Fruit fly (Drosophila melanogaster) whole organism, embryonic: ENCODE results near the gene spirit.

ENCODE experiments used
- Abd-B ChIP-seq: fragments of 200-800 bp; sonication (Bioruptor generic); optimal IDR thresholded peaks from 2 replicates; lab custom pipeline; 2018; ENCODE audit warnings: missing biosample characterization, mild to moderate bottlenecking, missing genetic modification characterization, moderate library complexity
- BtbVII ChIP-seq: fragments of 200-800 bp; sonication (Bioruptor generic); optimal IDR thresholded peaks from 3 replicates; lab custom pipeline; 2017; ENCODE audit warnings: missing biosample characterization, mild to moderate bottlenecking, missing genetic modification characterization
- CG10267 ChIP-seq: fragments of 200-800 bp; sonication (Bioruptor generic); optimal IDR thresholded peaks from 2 replicates; lab custom pipeline; 2018; ENCODE audit warnings: missing biosample characterization, mild to moderate bottlenecking, missing genetic modification characterization, moderate library complexity
- CG11398 ChIP-seq: fragments of 200-800 bp; sonication (Bioruptor generic); optimal IDR thresholded peaks from 2 replicates; lab custom pipeline; 2016; ENCODE audit warnings: missing biosample characterization, missing genetic modification characterization
- CG11723 ChIP-seq: fragments of 200-800 bp; sonication (Bioruptor generic); optimal IDR thresholded peaks from 2 replicates; lab custom pipeline; 2017; ENCODE audit warnings: missing biosample characterization, mild to moderate bottlenecking, missing genetic modification characterization
- CG15479 ChIP-seq: fragments of 200-800 bp; sonication (Bioruptor generic); optimal IDR thresholded peaks from 3 replicates; lab custom pipeline; 2019; ENCODE audit warnings: missing biosample characterization, mild to moderate bottlenecking, missing genetic modification characterization, moderate library complexity
- CG15696 ChIP-seq: fragments of 200-800 bp; sonication (Bioruptor generic); optimal IDR thresholded peaks from 2 replicates; lab custom pipeline; 2019; ENCODE audit warnings: missing biosample characterization, mild to moderate bottlenecking, missing genetic modification characterization, moderate library complexity
- CG16779 ChIP-seq: fragments of 200-800 bp; sonication (Bioruptor generic); IDR thresholded peaks from 2 replicates; pipeline ENCODE4 v1.3.6; 2022; ENCODE audit warnings: missing biosample characterization, missing genetic modification characterization
- CG1832 ChIP-seq: fragments of 200-800 bp; sonication (Bioruptor generic); optimal IDR thresholded peaks from 2 replicates; lab custom pipeline; 2017; ENCODE audit warnings: missing biosample characterization, mild to moderate bottlenecking, missing genetic modification characterization, inconsistent platforms
- CG18476 ChIP-seq: fragments of 200-800 bp; sonication (Bioruptor generic); optimal IDR thresholded peaks from 2 replicates; lab custom pipeline; 2016; ENCODE audit warnings: missing biosample characterization, mild to moderate bottlenecking, missing genetic modification characterization
- CG18764 ChIP-seq: fragments of 200-800 bp; sonication (Bioruptor generic); optimal IDR thresholded peaks from 3 replicates; lab custom pipeline; 2016; ENCODE audit warnings: missing biosample characterization, missing genetic modification characterization
- CG2199 ChIP-seq: fragments of 200-800 bp; sonication (Bioruptor generic); IDR thresholded peaks from 3 replicates; pipeline ENCODE4 v1.3.6; 2022; ENCODE audit warnings: missing biosample characterization, missing genetic modification characterization
- CG2889 ChIP-seq: fragments of 200-800 bp; sonication (Bioruptor generic); IDR thresholded peaks from 3 replicates; pipeline ENCODE4 v1.3.6; 2022; ENCODE audit warnings: missing biosample characterization, missing genetic modification characterization
- CG32767 ChIP-seq: fragments of 200-800 bp; sonication (Bioruptor generic); IDR thresholded peaks from 2 replicates; pipeline ENCODE4 v1.3.6; 2022; ENCODE audit warnings: missing biosample characterization, missing genetic modification characterization
- CG34376 ChIP-seq: fragments of 200-800 bp; sonication (Bioruptor generic); optimal IDR thresholded peaks from 2 replicates; lab custom pipeline; 2018; ENCODE audit warnings: missing biosample characterization, mild to moderate bottlenecking, missing genetic modification characterization
- CG34422 ChIP-seq: fragments of 200-800 bp; sonication (Bioruptor generic); IDR thresholded peaks from 3 replicates; pipeline ENCODE4 v1.3.6; 2022; ENCODE audit warnings: missing biosample characterization, missing genetic modification characterization
- CG4328 ChIP-seq: fragments of 200-800 bp; sonication (Bioruptor generic); optimal IDR thresholded peaks from 3 replicates; lab custom pipeline; 2017; ENCODE audit warnings: missing biosample characterization, missing genetic modification reagents, missing genetic modification characterization
- CG6272 ChIP-seq: fragments of 200-800 bp; sonication (Bioruptor generic); IDR thresholded peaks from 2 replicates; pipeline ENCODE4 v1.3.6; 2022; ENCODE audit warnings: missing biosample characterization, missing genetic modification characterization
- CG9932 ChIP-seq: fragments of 200-800 bp; sonication (Bioruptor generic); IDR thresholded peaks from 2 replicates; pipeline ENCODE4 v1.3.6; 2022; ENCODE audit warnings: missing biosample characterization, missing genetic modification characterization
- CoRest ChIP-seq: fragments of 200-800 bp; sonication (Bioruptor generic); optimal IDR thresholded peaks from 3 replicates; lab custom pipeline; 2018; ENCODE audit warnings: missing biosample characterization, mild to moderate bottlenecking, missing genetic modification characterization, moderate library complexity
- Fer1 ChIP-seq: fragments of 200-800 bp; sonication (Bioruptor generic); optimal IDR thresholded peaks from 2 replicates; lab custom pipeline; 2017; ENCODE audit warnings: missing biosample characterization, mild to moderate bottlenecking, missing genetic modification characterization
- Hr39 ChIP-seq: fragments of >200 bp; optimal IDR thresholded peaks from 2 replicates; lab custom pipeline; 2017
- Jarid2 ChIP-seq: fragments of 200-800 bp; sonication (Bioruptor generic); optimal IDR thresholded peaks from 3 replicates; lab custom pipeline; 2017; ENCODE audit warnings: mild to moderate bottlenecking, missing biosample characterization, missing genetic modification reagents, missing genetic modification characterization
- Lpt ChIP-seq: fragments of >200 bp; optimal IDR thresholded peaks from 2 replicates; lab custom pipeline; 2018; ENCODE audit warnings: missing biosample characterization, missing genetic modification characterization
- Meics ChIP-seq: fragments of 200-800 bp; sonication (Bioruptor generic); optimal IDR thresholded peaks from 2 replicates; lab custom pipeline; 2017; ENCODE audit warnings: missing biosample characterization, mild to moderate bottlenecking, missing genetic modification characterization
- NfI ChIP-seq: fragments of 200-800 bp; sonication (Bioruptor generic); optimal IDR thresholded peaks from 3 replicates; lab custom pipeline; 2018; ENCODE audit warnings: missing biosample characterization, mild to moderate bottlenecking, missing genetic modification characterization, moderate library complexity
- Ssrp ChIP-seq: fragments of 200-800 bp; sonication (Bioruptor generic); optimal IDR thresholded peaks from 2 replicates; lab custom pipeline; 2018; ENCODE audit warnings: missing biosample characterization, mild to moderate bottlenecking, missing genetic modification characterization, moderate library complexity
- Taf1 ChIP-seq: fragments of 200-800 bp; sonication (Bioruptor generic); IDR thresholded peaks from 2 replicates; pipeline ENCODE4 v1.3.6; 2022; ENCODE audit warnings: missing biosample characterization, missing genetic modification characterization
- Trl ChIP-seq, 3 experiments: fragments of >200 bp in 2 of 3; fragments of 200-800 bp in 1 of 3; sonication (Bioruptor generic) in 1 of 3; optimal IDR thresholded peaks; 2 replicates in 1 of 3; 3 replicates in 2 of 3; lab custom pipeline; 2016 to 2017; ENCODE audit warnings: missing biosample characterization in 1 of 3, missing genetic modification characterization in 1 of 3
- YL-1 ChIP-seq: fragments of 200-800 bp; sonication (Bioruptor generic); optimal IDR thresholded peaks from 3 replicates; lab custom pipeline; 2017; ENCODE audit warnings: missing biosample characterization, mild to moderate bottlenecking, missing genetic modification characterization
- abd-A ChIP-seq: fragments of 200-800 bp; sonication (Bioruptor generic); optimal IDR thresholded peaks from 3 replicates; lab custom pipeline; 2019; ENCODE audit warnings: missing biosample characterization, mild to moderate bottlenecking, missing genetic modification characterization, moderate library complexity
- cas ChIP-seq: fragments of 200-800 bp; sonication (Bioruptor generic); IDR thresholded peaks from 2 replicates; pipeline ENCODE4 v1.3.6; 2022; ENCODE audit warnings: missing biosample characterization, missing genetic modification characterization
- crc ChIP-seq: fragments of 200-800 bp; sonication (Bioruptor generic); optimal IDR thresholded peaks from 2 replicates; lab custom pipeline; 2016; ENCODE audit warnings: missing biosample characterization, missing genetic modification characterization
- dati ChIP-seq: fragments of 200-800 bp; sonication (Bioruptor generic); IDR thresholded peaks from 2 replicates; pipeline ENCODE4 v1.3.6; 2022; ENCODE audit warnings: missing biosample characterization, missing genetic modification characterization
- dmrt99B ChIP-seq: fragments of 200-800 bp; sonication (Bioruptor generic); optimal IDR thresholded peaks from 2 replicates; lab custom pipeline; 2018; ENCODE audit warnings: missing biosample characterization, mild to moderate bottlenecking, missing genetic modification characterization, moderate library complexity
- esg ChIP-seq: fragments of 200-800 bp; sonication (Bioruptor generic); conservative IDR thresholded peaks from 2 replicates; pipeline ENCODE4 v1.3.6; 2022; ENCODE audit warnings: missing biosample characterization, missing genetic modification characterization
- fd96Cb ChIP-seq: fragments of 200-800 bp; sonication (Bioruptor generic); optimal IDR thresholded peaks from 2 replicates; lab custom pipeline; 2018; ENCODE audit warnings: missing biosample characterization, mild to moderate bottlenecking, missing genetic modification characterization, moderate library complexity
- hkb ChIP-seq, 2 experiments: fragments of 200-800 bp in 1 of 2; fragments of >200 bp in 1 of 2; sonication (Bioruptor generic) in 1 of 2; IDR thresholded peaks in 1 of 2; optimal IDR thresholded peaks in 1 of 2; 2 replicates each; pipeline versions ENCODE4 v1.3.6 to Lab custom; 2017 to 2022; ENCODE audit warnings: missing biosample characterization in 1 of 2, missing genetic modification characterization in 1 of 2
- hth ChIP-seq: fragments of >200 bp; optimal IDR thresholded peaks from 2 replicates; lab custom pipeline; 2017; ENCODE audit warnings: inconsistent platforms
- ind ChIP-seq: fragments of 200-800 bp; sonication (Bioruptor generic); optimal IDR thresholded peaks from 3 replicates; lab custom pipeline; 2016; ENCODE audit warnings: missing biosample characterization, missing genetic modification characterization
- knrl ChIP-seq: fragments of 200-800 bp; sonication (Bioruptor generic); IDR thresholded peaks from 3 replicates; pipeline ENCODE4 v1.3.6; 2022; ENCODE audit warnings: missing biosample characterization, missing genetic modification characterization; ENCODE audit not compliant: partially characterized antibody
- luna ChIP-seq: fragments of 200-800 bp; sonication (Bioruptor generic); optimal IDR thresholded peaks from 2 replicates; lab custom pipeline; 2016; ENCODE audit warnings: missing biosample characterization, missing genetic modification characterization
- nmo ChIP-seq: fragments of 200-800 bp; sonication (Bioruptor generic); optimal IDR thresholded peaks from 2 replicates; lab custom pipeline; 2018; ENCODE audit warnings: missing biosample characterization, mild to moderate bottlenecking, missing genetic modification characterization, moderate library complexity
- oc ChIP-seq: fragments of 200-800 bp; sonication (Bioruptor generic); optimal IDR thresholded peaks from 2 replicates; lab custom pipeline; 2018; ENCODE audit warnings: missing biosample characterization, mild to moderate bottlenecking, missing genetic modification characterization, moderate library complexity
- prd ChIP-seq, 3 experiments: fragments of >200 bp in 2 of 3; fragments of 200-800 bp in 1 of 3; sonication (Bioruptor generic) in 1 of 3; optimal IDR thresholded peaks in 2 of 3; IDR thresholded peaks in 1 of 3; 2 replicates in 2 of 3; 3 replicates in 1 of 3; pipeline versions ENCODE4 v1.3.6 to Lab custom; 2017 to 2022; ENCODE audit warnings: missing biosample characterization in 1 of 3, missing genetic modification characterization in 1 of 3
- row ChIP-seq: fragments of 200-800 bp; sonication (Bioruptor generic); IDR thresholded peaks from 3 replicates; pipeline ENCODE4 v1.3.6; 2022; ENCODE audit warnings: missing biosample characterization, missing genetic modification characterization
- sens ChIP-seq: fragments of 200-800 bp; sonication (Bioruptor generic); peaks from one replicate; lab custom pipeline; 2016; ENCODE audit warnings: missing biosample characterization, missing genetic modification characterization
- sna ChIP-seq: fragments of 200-800 bp; sonication (Bioruptor generic); IDR thresholded peaks from 2 replicates; pipeline ENCODE4 v1.3.6; 2022; ENCODE audit warnings: missing biosample characterization, missing genetic modification characterization; ENCODE audit not compliant: partially characterized antibody
- sob ChIP-seq: fragments of 200-800 bp; sonication (Bioruptor generic); IDR thresholded peaks from 2 replicates; pipeline ENCODE4 v1.3.6; 2022; ENCODE audit warnings: missing biosample characterization, missing genetic modification characterization
- zfh2 ChIP-seq: fragments of 200-800 bp; sonication (Bioruptor generic); optimal IDR thresholded peaks from 2 replicates; lab custom pipeline; 2016; ENCODE audit warnings: missing biosample characterization, missing genetic modification characterization

The spirit gene

dm6 chrX:8583159-8583558, 9.8 kb upstream of the spirit start (continued):
- peak; percentile 27 for TF ChIP-seq nmo (GFP tag; lab: Kevin White, UChicago)
- no peak for TF ChIP-seq YL-1 (GFP tag; lab: Kevin White, UChicago)
- peak; percentile 23 for TF ChIP-seq fd96Cb (tag; lab: Kevin White, UChicago)
- TF ChIP-seq knrl = no peak
- no peak for TF ChIP-seq BtbVII (GFP tag; lab: Kevin White, UChicago)
- no peak for TF ChIP-seq CG16779 (GFP tag; lab: Robert Waterston, UW)
- TF ChIP-seq CG11398 (GFP tag; lab: Kevin White, UChicago) = no peak
- no peak; the same call in 1 of the 2 replicates for TF ChIP-seq esg (GFP tag; lab: Robert Waterston, UW)
- no peak for TF ChIP-seq CG18764 (GFP tag; lab: Kevin White, UChicago)
- TF ChIP-seq Hr39 (lab: Kevin White, UChicago) = no peak
- peak; percentile 24 for TF ChIP-seq Fer1 (GFP tag; lab: Kevin White, UChicago)
- no peak for TF ChIP-seq CG2199 (GFP tag; lab: Robert Waterston, UW)
- no peak for TF ChIP-seq cas
- no peak for TF ChIP-seq sna (GFP tag; lab: Robert Waterston, UW)
- TF ChIP-seq CG2889 (GFP tag; lab: Robert Waterston, UW) = no peak
- TF ChIP-seq hth (lab: Kevin White, UChicago) = no peak
- 0 out of 3 replicates have a peak, but pooled peaks have one; percentile 21 for TF ChIP-seq CG34422 (GFP tag; lab: Robert Waterston, UW)
- TF ChIP-seq Lpt (GFP tag; lab: Kevin White, UChicago) = no peak
- no peak for TF ChIP-seq crc (GFP tag; lab: Kevin White, UChicago)
- no peak for TF ChIP-seq oc (tag; lab: Kevin White, UChicago)
- TF ChIP-seq CG1832 (GFP tag; lab: Kevin White, UChicago) = no peak
- no peak for TF ChIP-seq dati
- TF ChIP-seq NfI = peak; percentile 4
- TF ChIP-seq ind (GFP tag; lab: Kevin White, UChicago) = peak; percentile 5
- no peak for TF ChIP-seq Trl (optimal IDR thresholded peaks at IDR 0.05; lab: Kevin White, UChicago)
- no peak for TF ChIP-seq Trl (GFP tag; optimal IDR thresholded peaks at IDR 0.05; lab: Kevin White, UChicago)
- peak; percentile 29; the same call in 1 of the 2 replicates for TF ChIP-seq CG9932 (GFP tag; lab: Robert Waterston, UW)
- TF ChIP-seq CG18476 (GFP tag; lab: Kevin White, UChicago) = no peak
- peak; percentile 11 for TF ChIP-seq Abd-B (GFP tag; lab: Kevin White, UChicago)
- peak; percentile 29; the same call in 1 of the 2 replicates for TF ChIP-seq sob
- no peak for TF ChIP-seq CG11723
- no peak for TF ChIP-seq luna (GFP tag; lab: Kevin White, UChicago)
- TF ChIP-seq Jarid2 = no peak
- no peak for TF ChIP-seq Taf1 (GFP tag; lab: Robert Waterston, UW)
- TF ChIP-seq CG10267 = no peak
- TF ChIP-seq row (GFP tag; lab: Robert Waterston, UW) = peak; percentile 69
- TF ChIP-seq CG32767 (GFP tag; lab: Robert Waterston, UW) = no peak
- TF ChIP-seq prd (optimal IDR thresholded peaks at IDR 0.05; lab: Kevin White, UChicago) = no peak
- TF ChIP-seq prd (GFP tag; IDR thresholded peaks at IDR 0.05; lab: Robert Waterston, UW) = peak; percentile 28; the same call in 1 of the 3 replicates
- peak; percentile 28 for TF ChIP-seq sens (GFP tag; lab: Kevin White, UChicago)
- no peak for TF ChIP-seq Ssrp (tag; lab: Kevin White, UChicago)
- TF ChIP-seq abd-A (tag; lab: Kevin White, UChicago) = no peak
- peak; percentile 45 for TF ChIP-seq Meics
- TF ChIP-seq dmrt99B (tag; lab: Kevin White, UChicago) = peak; percentile 16
- no peak for TF ChIP-seq CG15696
- no peak for TF ChIP-seq CG6272 (GFP tag; lab: Robert Waterston, UW)
- no peak for TF ChIP-seq CG34376 (GFP tag; lab: Kevin White, UChicago)
- TF ChIP-seq zfh2 (GFP tag; lab: Kevin White, UChicago) = peak; percentile 27
- peak; percentile 23 for TF ChIP-seq CoRest
- no peak for TF ChIP-seq hkb (optimal IDR thresholded peaks at IDR 0.05; lab: Kevin White, UChicago)
- TF ChIP-seq hkb (GFP tag; IDR thresholded peaks at IDR 0.05; lab: Robert Waterston, UW) = no peak; the same call in 1 of the 2 replicates
- no peak for TF ChIP-seq CG4328 (GFP tag; lab: Kevin White, UChicago)
- TF ChIP-seq CG15479 (GFP tag; lab: Kevin White, UChicago) = no peak
